Worm (Caenorhabditis elegans) whole organism, late embryonic: Measurements from ENCODE around the gene ksr-1.

Experiments
- C08G9.2 ChIP-seq: sonication (generic microtip); optimal IDR thresholded peaks from 2 replicates; lab custom pipeline; 2016; ENCODE audit warnings: mild to moderate bottlenecking, missing genetic modification characterization, moderate library complexity, missing compliant biosample characterization
- ama-1 ChIP-seq: fragments of 150-350 bp; optimal IDR thresholded peaks from 2 replicates; lab custom pipeline; 2014
- ceh-14 ChIP-seq: sonication (generic microtip); optimal IDR thresholded peaks from 2 replicates; lab custom pipeline; 2016; ENCODE audit warnings: missing genotype, missing genetic modification characterization, missing compliant biosample characterization
- ceh-22 ChIP-seq: sonication (generic microtip); optimal IDR thresholded peaks from 2 replicates; lab custom pipeline; 2017; ENCODE audit warnings: missing biosample characterization, missing genetic modification characterization
- ceh-45 ChIP-seq: fragments of 200-800 bp; sonication (Bioruptor generic); IDR thresholded peaks from 2 replicates; pipeline ENCODE4 v1.3.6; 2022; ENCODE audit warnings: missing genetic modification reagents, missing genetic modification characterization, missing compliant biosample characterization
- dve-1 ChIP-seq: sonication (generic microtip); optimal IDR thresholded peaks from 2 replicates; lab custom pipeline; 2017; ENCODE audit warnings: antibody characterized with exemption, mild to moderate bottlenecking, missing genetic modification characterization, missing compliant biosample characterization
- fkh-10 ChIP-seq: fragments of 150-350 bp; optimal IDR thresholded peaks from 2 replicates; lab custom pipeline; 2014; ENCODE audit warnings: missing biosample characterization, missing genetic modification reagents, missing genetic modification characterization
- lin-11 ChIP-seq: fragments of 200-800 bp; sonication (Bioruptor generic); optimal IDR thresholded peaks from 2 replicates; lab custom pipeline; 2018; ENCODE audit warnings: mild to moderate bottlenecking, missing genetic modification characterization, missing compliant biosample characterization
- nhr-11 ChIP-seq: fragments of 150-350 bp; optimal IDR thresholded peaks from 2 replicates; lab custom pipeline; 2014; ENCODE audit warnings: missing biosample characterization, missing genetic modification characterization
- pag-3 ChIP-seq: sonication (generic microtip); optimal IDR thresholded peaks from 2 replicates; lab custom pipeline; 2016; ENCODE audit warnings: missing compliant biosample characterization, missing genetic modification characterization, borderline replicate concordance
- pqm-1 ChIP-seq: sonication (generic microtip); optimal IDR thresholded peaks from 2 replicates; lab custom pipeline; 2016; ENCODE audit warnings: missing genetic modification characterization, missing compliant biosample characterization
- sox-4 ChIP-seq: sonication (generic microtip); optimal IDR thresholded peaks from 2 replicates; lab custom pipeline; 2017; ENCODE audit warnings: mild to moderate bottlenecking, missing genetic modification characterization, inconsistent platforms, missing compliant biosample characterization
- tbx-2 ChIP-seq: sonication (generic microtip); optimal IDR thresholded peaks from 2 replicates; lab custom pipeline; 2016; ENCODE audit warnings: missing genetic modification characterization, missing compliant biosample characterization

DNA sequence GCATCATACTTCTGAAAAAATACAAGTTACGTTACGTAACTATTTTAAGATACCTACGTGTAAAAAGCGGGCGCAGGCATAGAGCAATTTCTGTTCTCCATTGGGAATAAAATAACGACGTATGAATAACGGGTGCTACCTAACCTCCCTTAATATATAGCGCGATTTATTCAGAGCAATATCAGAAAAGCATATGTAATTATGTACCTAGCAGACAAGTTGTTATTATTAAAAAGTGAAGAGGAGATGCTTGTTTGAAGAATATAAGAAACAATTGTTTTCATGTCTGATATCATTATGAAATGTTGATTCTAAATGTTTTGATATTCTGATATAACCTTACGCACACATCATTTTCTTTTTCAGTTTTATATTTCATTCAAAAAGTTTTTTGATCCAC, 44.0 kb downstream of the ksr-1 start, which contains the start of gene srh-11:
- TF ChIP-seq lin-11 (tag; lab: Kevin White, UChicago), result no peak
- no peak for TF ChIP-seq ceh-45
- no peak for TF ChIP-seq ama-1 (lab: Kevin White, UChicago)
- no peak for TF ChIP-seq fkh-10 (GFP tag; lab: Kevin White, UChicago)
- TF ChIP-seq pag-3, result no peak
- no peak for TF ChIP-seq tbx-2 (tag; lab: Kevin White, UChicago)
- no peak for TF ChIP-seq nhr-11 (tag; lab: Kevin White, UChicago)
- no peak for TF ChIP-seq C08G9.2 (tag; lab: Kevin White, UChicago)
- TF ChIP-seq dve-1, result no peak
- TF ChIP-seq sox-4, result no peak
- TF ChIP-seq pqm-1 (tag; lab: Kevin White, UChicago), result no peak
- no peak for TF ChIP-seq ceh-14 (tag; lab: Kevin White, UChicago)
- TF ChIP-seq ceh-22 (tag; lab: Kevin White, UChicago), result no peak
